Worm (Caenorhabditis elegans) whole organism, L4/young adult: ENCODE results near the gene clec-56.

Source experiments
- W03F9.2 ChIP-seq: fragments of 150-350 bp; optimal IDR thresholded peaks from 2 replicates; lab custom pipeline; 2014; ENCODE audit warnings: missing biosample characterization, missing genetic modification characterization
- dao-5 ChIP-seq: sonication (generic microtip); optimal IDR thresholded peaks from 2 replicates; lab custom pipeline; 2016; ENCODE audit warnings: missing genotype, missing genetic modification characterization, moderate library complexity, missing compliant biosample characterization
- him-1 ChIP-seq: sonication (generic microtip); optimal IDR thresholded peaks from 2 replicates; lab custom pipeline; 2016; ENCODE audit warnings: missing genotype, missing genetic modification reagents, missing genetic modification characterization, missing compliant biosample characterization

- TF ChIP-seq him-1 (tag; lab: Kevin White, UChicago) (no peak), dao-5 (tag; lab: Kevin White, UChicago) (no peak), W03F9.2 (tag; lab: Kevin White, UChicago) (no peak)
Measured at ce11 chrV:14474099-14474498, at the start of gene clec-56.
